Fruit fly (Drosophila melanogaster): ENCODE data around the gene AIF.
A peak's percentile ranks its signal among the peaks of the same experiment; 100 is the strongest.

The AIF gene

DNA sequence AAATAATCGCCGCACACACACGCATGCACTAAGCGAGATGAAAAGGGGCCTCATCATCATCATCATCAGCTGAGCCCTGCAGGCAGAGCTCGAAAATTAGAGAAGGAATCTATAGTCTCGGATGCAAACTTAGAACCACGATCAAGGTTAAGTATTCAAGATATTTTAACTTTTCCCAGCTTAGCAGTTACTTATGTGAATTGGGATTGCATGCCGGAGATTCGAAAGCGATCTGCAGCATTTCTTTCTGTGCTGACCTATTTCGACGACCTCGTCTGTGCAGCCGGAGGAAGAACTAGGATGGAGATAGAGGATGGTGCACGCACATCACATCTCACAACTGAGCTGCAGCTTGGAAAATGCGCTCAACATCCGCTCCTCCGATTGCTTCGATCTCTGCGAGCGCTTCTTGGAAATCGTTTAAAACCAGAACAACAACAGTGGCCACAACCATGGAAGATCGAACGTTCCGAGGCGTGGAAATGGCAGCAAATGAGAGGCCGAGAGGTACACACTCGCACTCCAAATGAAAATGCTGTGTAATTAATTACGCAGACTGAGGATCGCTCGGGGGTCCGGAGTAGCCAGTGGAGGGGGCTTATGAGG lies 31.3 kb downstream of the AIF start (continued):
- TF ChIP-seq fd59A (GFP tag; optimal IDR thresholded peaks at IDR 0.05) (peak; percentile 78), acj6 (GFP tag; optimal IDR thresholded peaks at IDR 0.05) (peak; percentile 59), Eip93F (GFP tag; optimal IDR thresholded peaks at IDR 0.05) (no peak), CG8319 (GFP tag; optimal IDR thresholded peaks at IDR 0.05) (no peak), CG10669 (GFP tag; optimal IDR thresholded peaks at IDR 0.05) (peak; percentile 80), CG9139 (GFP tag; optimal IDR thresholded peaks at IDR 0.05) (no peak), Eip75B (GFP tag; optimal IDR thresholded peaks at IDR 0.05) (peak; percentile 75), CG11294 (GFP tag; IDR thresholded peaks at IDR 0.05) (peak; percentile 34; the same call in 1 of the 2 replicates), Met (GFP tag; optimal IDR thresholded peaks at IDR 0.05) (no peak), CG3032 (tag; optimal IDR thresholded peaks at IDR 0.05) (peak; percentile 84), CG6792 (GFP tag; optimal IDR thresholded peaks at IDR 0.05) (peak; percentile 42), Smox (GFP tag; optimal IDR thresholded peaks at IDR 0.05) (no peak), Lpt (GFP tag; optimal IDR thresholded peaks at IDR 0.05) (peak; percentile 16), pdm3 (GFP tag; optimal IDR thresholded peaks at IDR 0.05) (peak; percentile 58), CG6276 (GFP tag; optimal IDR thresholded peaks at IDR 0.05) (peak; percentile 31), CG31627 (GFP tag; optimal IDR thresholded peaks at IDR 0.05) (no peak), CG7368 (GFP tag; optimal IDR thresholded peaks at IDR 0.05) (peak; percentile 59), Ets96B (tag; optimal IDR thresholded peaks at IDR 0.05) (peak; percentile 82), dsx (GFP tag; optimal IDR thresholded peaks at IDR 0.05; ENCODE audit: poor library complexity, severe bottlenecking) (peak; percentile 76), lz (GFP tag; optimal IDR thresholded peaks at IDR 0.05) (no peak), ss (GFP tag; optimal IDR thresholded peaks at IDR 0.05) (peak; percentile 61 to 86), CG1621 (tag; optimal IDR thresholded peaks at IDR 0.05) (peak; percentile 83), CG15336 (GFP tag; IDR thresholded peaks at IDR 0.05) (peak; percentile 66), Sox15 (GFP tag; optimal IDR thresholded peaks at IDR 0.05) (no peak), Blimp-1 (GFP tag; optimal IDR thresholded peaks at IDR 0.05) (no peak), CG6854 (GFP tag; optimal IDR thresholded peaks at IDR 0.05) (no peak), CG32006 (GFP tag; optimal IDR thresholded peaks at IDR 0.05) (peak; percentile 57), eg (GFP tag; IDR thresholded peaks at IDR 0.05) (peak; percentile 48; the same call in 2 of the 3 replicates), CG4318 (GFP tag; optimal IDR thresholded peaks at IDR 0.05) (no peak)

DNA sequence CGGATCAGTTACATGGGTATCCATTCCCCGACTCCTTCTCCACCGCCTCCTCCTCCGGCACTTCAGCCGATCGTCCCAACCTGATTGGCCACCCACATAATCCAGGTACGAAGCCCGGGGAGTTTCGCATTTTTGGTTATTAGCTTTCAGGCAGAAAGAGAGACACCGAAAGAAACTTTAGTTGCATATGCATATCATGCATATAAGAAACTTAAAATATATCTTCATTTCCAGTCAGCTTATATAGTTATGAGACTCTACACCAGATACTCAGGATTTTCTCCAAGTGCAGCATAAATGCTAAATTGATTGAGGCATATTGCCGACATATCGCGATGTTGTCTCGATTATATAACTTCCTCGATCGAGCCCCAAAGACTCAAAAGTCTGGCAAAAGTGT lies 32.6 kb downstream of the AIF start:
- TF ChIP-seq CG11294 (GFP tag; IDR thresholded peaks at IDR 0.05) (peak; percentile 50; the same call in 1 of the 2 replicates), CG1621 (tag; optimal IDR thresholded peaks at IDR 0.05) (no peak), Eip78C (GFP tag) (peak; percentile 64), Eip93F (GFP tag; optimal IDR thresholded peaks at IDR 0.05) (no peak), CG32006 (GFP tag; optimal IDR thresholded peaks at IDR 0.05) (no peak), CG8319 (GFP tag; optimal IDR thresholded peaks at IDR 0.05) (no peak), CG6854 (GFP tag; optimal IDR thresholded peaks at IDR 0.05) (no peak), vri (GFP tag; optimal IDR thresholded peaks at IDR 0.05) (no peak), CG16779 (tag; optimal IDR thresholded peaks at IDR 0.05) (no peak), CG8632 (GFP tag; optimal IDR thresholded peaks at IDR 0.05) (no peak), svp (GFP tag) (no peak), CG8119 (GFP tag; IDR thresholded peaks at IDR 0.05) (peak; percentile 28; the same call in 1 of the 3 replicates), CG3919 (GFP tag; optimal IDR thresholded peaks at IDR 0.05) (no peak), pdm3 (GFP tag; optimal IDR thresholded peaks at IDR 0.05) (peak; percentile 42), Smox (GFP tag; optimal IDR thresholded peaks at IDR 0.05) (no peak), spab (GFP tag; optimal IDR thresholded peaks at IDR 0.05) (no peak), Ets96B (tag; optimal IDR thresholded peaks at IDR 0.05) (no peak), cyc (GFP tag; optimal IDR thresholded peaks at IDR 0.05) (no peak), fd59A (GFP tag; optimal IDR thresholded peaks at IDR 0.05) (no peak), salr (GFP tag; optimal IDR thresholded peaks at IDR 0.05) (no peak), Sox102F (GFP tag; optimal IDR thresholded peaks at IDR 0.05) (peak; percentile 11), CG6163 (GFP tag; IDR thresholded peaks at IDR 0.05) (0 out of 3 replicates have a peak, but pooled peaks have one; percentile 19), CG6792 (GFP tag; optimal IDR thresholded peaks at IDR 0.05) (no peak), Gug (GFP tag; IDR thresholded peaks at IDR 0.05) (no peak), Hr39 (GFP tag; optimal IDR thresholded peaks at IDR 0.05) (peak; percentile 34), CG4318 (GFP tag; optimal IDR thresholded peaks at IDR 0.05) (peak; percentile 41), CG3032 (tag; optimal IDR thresholded peaks at IDR 0.05) (no peak), CG15336 (GFP tag; IDR thresholded peaks at IDR 0.05) (peak; percentile 59), CG11762 (GFP tag; optimal IDR thresholded peaks at IDR 0.05; ENCODE audit: insufficient read depth) (no peak), topi (GFP tag; optimal IDR thresholded peaks at IDR 0.05) (no peak), Hr4 (GFP tag; optimal IDR thresholded peaks at IDR 0.05) (peak; percentile 32), CG10669 (GFP tag; optimal IDR thresholded peaks at IDR 0.05) (no peak), achi (GFP tag; optimal IDR thresholded peaks at IDR 0.05) (no peak), OdsH (GFP tag; optimal IDR thresholded peaks at IDR 0.05) (no peak), ss (GFP tag; optimal IDR thresholded peaks at IDR 0.05) (no peak)
